Worm (Caenorhabditis elegans): ENCODE results near the gene nhr-180.

The nhr-180 gene

ce11 chrV:676090-676489 is 8.8 kb upstream of the nhr-180 start:
- no peak for TF ChIP-seq elt-3 (tag; optimal IDR thresholded peaks at IDR 0.05)
- peak; percentile 24 for TF ChIP-seq snpc-4 (tag; optimal IDR thresholded peaks at IDR 0.05)

ce11 chrV:674213-674612 is 6.9 kb upstream of the nhr-180 start, which contains the start of gene sru-25:
TSS of gene sru-25 (minus strand) at chrV:674313.
- TF ChIP-seq tbx-2 (tag; optimal IDR thresholded peaks at IDR 0.05), result no peak
- no peak for TF ChIP-seq lin-15B (tag; optimal IDR thresholded peaks at IDR 0.05)
- TF ChIP-seq unc-39 (tag; optimal IDR thresholded peaks at IDR 0.05), result no peak
- TF ChIP-seq snpc-4 (tag; optimal IDR thresholded peaks at IDR 0.05), result no peak
- no peak for TF ChIP-seq mdl-1 (tag; optimal IDR thresholded peaks at IDR 0.05)
- no peak for TF ChIP-seq skn-1 (tag; optimal IDR thresholded peaks at IDR 0.05)
- no peak for TF ChIP-seq fkh-2 (tag; optimal IDR thresholded peaks at IDR 0.05)
- no peak for TF ChIP-seq ama-1 (optimal IDR thresholded peaks at IDR 0.05)
- no peak for TF ChIP-seq ceh-82 (tag; optimal IDR thresholded peaks at IDR 0.05)
- no peak for TF ChIP-seq nhr-67 (tag; optimal IDR thresholded peaks at IDR 0.05)
- no peak for TF ChIP-seq ztf-11 (tag; optimal IDR thresholded peaks at IDR 0.05)
- TF ChIP-seq sea-2 (GFP tag; optimal IDR thresholded peaks at IDR 0.05), result no peak
- no peak for TF ChIP-seq daf-12 (tag; optimal IDR thresholded peaks at IDR 0.05)

- TF ChIP-seq pha-4 (tag; optimal IDR thresholded peaks at IDR 0.05) (no peak), ZK546.5 (tag; optimal IDR thresholded peaks at IDR 0.05) (no peak), nhr-11 (tag; optimal IDR thresholded peaks at IDR 0.05) (no peak), zag-1 (tag; optimal IDR thresholded peaks at IDR 0.05) (no peak), mdl-1 (tag; optimal IDR thresholded peaks at IDR 0.05) (no peak), ceh-28 (tag; optimal IDR thresholded peaks at IDR 0.05) (no peak), eor-1 (tag; optimal IDR thresholded peaks at IDR 0.05) (no peak), lin-15B (tag; optimal IDR thresholded peaks at IDR 0.05) (no peak), nhr-67 (tag; optimal IDR thresholded peaks at IDR 0.05) (no peak), egl-5 (tag; optimal IDR thresholded peaks at IDR 0.05) (no peak), unc-62 (GFP tag; optimal IDR thresholded peaks at IDR 0.05) (no peak), nhr-12 (tag; optimal IDR thresholded peaks at IDR 0.05) (no peak), nhr-76 (tag; optimal IDR thresholded peaks at IDR 0.05) (no peak), nfya-1 (tag; optimal IDR thresholded peaks at IDR 0.05; ENCODE audit: insufficient read depth) (no peak), ztf-4 (tag; optimal IDR thresholded peaks at IDR 0.05) (no peak), ceh-9 (tag; optimal IDR thresholded peaks at IDR 0.05) (no peak), elt-1 (tag; optimal IDR thresholded peaks at IDR 0.05) (no peak), hmg-11 (tag; optimal IDR thresholded peaks at IDR 0.05) (no peak), nhr-77 (tag; optimal IDR thresholded peaks at IDR 0.05) (no peak)
These were observed 4.0 kb upstream of the nhr-180 start, which contains the start of gene sru-24 for ce11 chrV:671342-671741. TSS of gene sru-24 (minus strand) at chrV:671442.

ce11 chrV:664337-664847 is 2.9 kb downstream of the nhr-180 start, which contains the start of the genes F31F4.11 and srh-266:
TSS of gene F31F4.11 (minus strand) at chrV:664437.
TSS of gene srh-266 (plus strand) at chrV:664797.
- no peak for TF ChIP-seq pha-4 (tag; optimal IDR thresholded peaks at IDR 0.05)
- no peak for TF ChIP-seq snpc-4 (tag; optimal IDR thresholded peaks at IDR 0.05)
- no peak for TF ChIP-seq ZK546.5 (tag; optimal IDR thresholded peaks at IDR 0.05)
- TF ChIP-seq nhr-76 (tag; optimal IDR thresholded peaks at IDR 0.05), result no peak
- no peak for TF ChIP-seq lin-15B (tag; optimal IDR thresholded peaks at IDR 0.05)
- no peak for TF ChIP-seq sea-2 (GFP tag; optimal IDR thresholded peaks at IDR 0.05)
- TF ChIP-seq tbx-2 (tag; optimal IDR thresholded peaks at IDR 0.05), result no peak
- no peak for TF ChIP-seq elt-2 (tag; optimal IDR thresholded peaks at IDR 0.05)
- TF ChIP-seq fos-1 (tag; optimal IDR thresholded peaks at IDR 0.05), result no peak
- TF ChIP-seq pqm-1 (tag; optimal IDR thresholded peaks at IDR 0.05), result no peak
- no peak for TF ChIP-seq nhr-43 (tag; optimal IDR thresholded peaks at IDR 0.05; ENCODE audit: poor library complexity, severe bottlenecking)
- TF ChIP-seq elt-1 (tag; optimal IDR thresholded peaks at IDR 0.05), result no peak
- TF ChIP-seq ztf-11 (tag; optimal IDR thresholded peaks at IDR 0.05), result no peak
- no peak for TF ChIP-seq nhr-11 (tag; optimal IDR thresholded peaks at IDR 0.05)
- no peak for TF ChIP-seq eor-1 (tag; optimal IDR thresholded peaks at IDR 0.05)
- no peak for TF ChIP-seq jun-1 (tag; optimal IDR thresholded peaks at IDR 0.05)
- no peak for TF ChIP-seq unc-62 (GFP tag; optimal IDR thresholded peaks at IDR 0.05)
- no peak for TF ChIP-seq nhr-28 (tag; optimal IDR thresholded peaks at IDR 0.05)
- no peak for TF ChIP-seq mdl-1 (tag; optimal IDR thresholded peaks at IDR 0.05)
